Fruit fly (Drosophila melanogaster) whole organism, adult: Measurements from ENCODE around the gene CdGAPr.

ENCODE experiments used
- CG11617 ChIP-seq: fragments of 200-800 bp; sonication (Bioruptor generic); optimal IDR thresholded peaks from 2 replicates; lab custom pipeline; 2017; ENCODE audit warnings: mild to moderate bottlenecking, missing biosample characterization, missing genetic modification reagents, missing genetic modification characterization
- CG5204 ChIP-seq: fragments of 200-800 bp; sonication (Bioruptor generic); optimal IDR thresholded peaks from 2 replicates; lab custom pipeline; 2016; ENCODE audit warnings: missing biosample characterization, missing genetic modification characterization
- Crg-1 ChIP-seq: fragments of 200-800 bp; sonication (Bioruptor generic); optimal IDR thresholded peaks from 2 replicates; lab custom pipeline; 2016; ENCODE audit warnings: missing biosample characterization, missing genetic modification characterization
- Mnt ChIP-seq: fragments of 200-800 bp; sonication (Bioruptor generic); optimal IDR thresholded peaks from 2 replicates; lab custom pipeline; 2016; ENCODE audit warnings: missing biosample characterization, mild to moderate bottlenecking, missing genetic modification characterization
- cnc ChIP-seq, 2 experiments: fragments of >200 bp; optimal IDR thresholded peaks; 2 replicates each; lab custom pipeline; 2017
- pad ChIP-seq: fragments of 200-800 bp; sonication (Bioruptor generic); optimal IDR thresholded peaks from 3 replicates; lab custom pipeline; 2017; ENCODE audit warnings: missing biosample characterization, missing genetic modification characterization, mild to moderate bottlenecking, moderate library complexity, missing genetic modification reagents
- tj ChIP-seq: fragments of 200-800 bp; sonication (Bioruptor generic); optimal IDR thresholded peaks from 3 replicates; lab custom pipeline; 2017; ENCODE audit warnings: missing biosample characterization, mild to moderate bottlenecking, missing genetic modification characterization, moderate library complexity

- TF ChIP-seq CG11617 (GFP tag; lab: Kevin White, UChicago) (no peak), Mnt (GFP tag; lab: Kevin White, UChicago) (no peak), pad (GFP tag; lab: Kevin White, UChicago) (peak; percentile 93), tj (GFP tag; lab: Kevin White, UChicago) (no peak), cnc (optimal IDR thresholded peaks at IDR 0.05; lab: Kevin White, UChicago) (no peak), Crg-1 (GFP tag; lab: Kevin White, UChicago) (no peak), CG5204 (GFP tag; lab: Kevin White, UChicago) (no peak)
Observed at dm6 chr2L:19819896-19820295, 28.2 kb upstream of the CdGAPr start.
